Worm (Caenorhabditis elegans) whole organism, L4/young adult: ENCODE measurements around the gene F08C6.5.

Source experiments
- W03F9.2 ChIP-seq: fragments of 150-350 bp; optimal IDR thresholded peaks from 2 replicates; lab custom pipeline; 2014; ENCODE audit warnings: missing biosample characterization, missing genetic modification characterization
- dao-5 ChIP-seq: sonication (generic microtip); optimal IDR thresholded peaks from 2 replicates; lab custom pipeline; 2016; ENCODE audit warnings: missing genotype, missing genetic modification characterization, moderate library complexity, missing compliant biosample characterization
- him-1 ChIP-seq: sonication (generic microtip); optimal IDR thresholded peaks from 2 replicates; lab custom pipeline; 2016; ENCODE audit warnings: missing genotype, missing genetic modification reagents, missing genetic modification characterization, missing compliant biosample characterization

DNA sequence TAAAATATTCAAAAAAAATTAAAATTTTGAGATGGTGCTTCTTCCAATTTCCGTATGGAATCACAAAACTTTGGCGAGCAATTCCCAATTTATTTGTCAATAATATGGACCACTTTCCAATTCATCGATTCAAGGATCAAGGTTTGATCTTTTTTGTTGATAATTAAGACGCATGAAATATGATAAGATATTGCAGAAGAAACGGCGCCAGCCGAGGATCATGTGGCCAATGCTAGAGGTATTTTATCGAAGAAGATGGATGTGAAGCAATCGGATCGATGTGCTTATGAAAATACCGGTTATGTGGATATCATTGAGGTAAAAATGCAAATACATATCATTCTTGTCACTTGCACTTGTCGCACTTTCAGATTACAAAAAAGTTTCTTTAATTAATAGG is 8.8 kb upstream of the F08C6.5 start:
- TF ChIP-seq dao-5 (tag; lab: Kevin White, UChicago): no peak
- TF ChIP-seq him-1 (tag; lab: Kevin White, UChicago): no peak
- TF ChIP-seq W03F9.2 (tag; lab: Kevin White, UChicago): no peak
